Fruit fly (Drosophila melanogaster) whole organism, embryonic: ENCODE data around the gene inc.

Experiments
- Adf1 ChIP-seq: fragments of 200-800 bp; sonication (Bioruptor generic); IDR thresholded peaks from 2 replicates; pipeline ENCODE4 v1.3.6; 2022; ENCODE audit warnings: missing biosample characterization, missing genetic modification characterization
- Antp ChIP-seq: fragments of 200-800 bp; sonication (Bioruptor generic); optimal IDR thresholded peaks from 3 replicates; lab custom pipeline; 2016; ENCODE audit warnings: missing biosample characterization, missing genetic modification characterization
- B-H2 ChIP-seq: fragments of 200-800 bp; sonication (Bioruptor generic); optimal IDR thresholded peaks from 2 replicates; lab custom pipeline; 2018; ENCODE audit warnings: missing biosample characterization, mild to moderate bottlenecking, missing genetic modification characterization
- CG10209 ChIP-seq: fragments of 200-800 bp; sonication (Bioruptor generic); optimal IDR thresholded peaks from 3 replicates; lab custom pipeline; 2017; ENCODE audit warnings: missing biosample characterization, mild to moderate bottlenecking, missing genetic modification characterization, missing genetic modification reagents
- CG11247 ChIP-seq: fragments of 200-800 bp; sonication (Bioruptor generic); IDR thresholded peaks from 2 replicates; pipeline ENCODE4 v1.3.6; 2022; ENCODE audit warnings: missing biosample characterization, missing genetic modification characterization
- CG11398 ChIP-seq: fragments of 200-800 bp; sonication (Bioruptor generic); optimal IDR thresholded peaks from 2 replicates; lab custom pipeline; 2016; ENCODE audit warnings: missing biosample characterization, missing genetic modification characterization
- CG14014 ChIP-seq: fragments of 200-800 bp; sonication (Bioruptor generic); IDR thresholded peaks from 2 replicates; pipeline ENCODE4 v1.3.6; 2022; ENCODE audit warnings: missing biosample characterization, missing genetic modification characterization
- CG17361 ChIP-seq: fragments of 200-800 bp; sonication (Bioruptor generic); IDR thresholded peaks from 3 replicates; pipeline ENCODE4 v1.3.6; 2022; ENCODE audit warnings: missing biosample characterization, missing genetic modification characterization
- CG17829 ChIP-seq: fragments of 200-800 bp; optimal IDR thresholded peaks from 2 replicates; lab custom pipeline; 2019; ENCODE audit warnings: missing biosample characterization, mild to moderate bottlenecking, missing genetic modification characterization, moderate library complexity
- CG18599 ChIP-seq: fragments of 200-800 bp; sonication (Bioruptor generic); optimal IDR thresholded peaks from 3 replicates; lab custom pipeline; 2017; ENCODE audit warnings: missing biosample characterization, missing genetic modification characterization, mild to moderate bottlenecking, moderate library complexity, missing genetic modification reagents
- CG18764 ChIP-seq: fragments of 200-800 bp; sonication (Bioruptor generic); optimal IDR thresholded peaks from 3 replicates; lab custom pipeline; 2016; ENCODE audit warnings: missing biosample characterization, missing genetic modification characterization
- CG30403 ChIP-seq: fragments of 200-800 bp; sonication (Bioruptor generic); optimal IDR thresholded peaks from 3 replicates; lab custom pipeline; 2016; ENCODE audit warnings: missing biosample characterization, missing genetic modification characterization
- CG32767 ChIP-seq: fragments of 200-800 bp; sonication (Bioruptor generic); IDR thresholded peaks from 2 replicates; pipeline ENCODE4 v1.3.6; 2022; ENCODE audit warnings: missing biosample characterization, missing genetic modification characterization
- CG3281 ChIP-seq: fragments of 200-800 bp; sonication (Bioruptor generic); optimal IDR thresholded peaks from 3 replicates; lab custom pipeline; 2017; ENCODE audit warnings: missing biosample characterization, mild to moderate bottlenecking, missing genetic modification characterization
- CG3995 ChIP-seq: fragments of 200-800 bp; sonication (Bioruptor generic); optimal IDR thresholded peaks from 3 replicates; lab custom pipeline; 2016; ENCODE audit warnings: missing biosample characterization, missing genetic modification characterization
- CG4617 ChIP-seq: fragments of 200-800 bp; sonication (Bioruptor generic); optimal IDR thresholded peaks from 3 replicates; lab custom pipeline; 2016; ENCODE audit warnings: missing biosample characterization, missing genetic modification characterization, borderline replicate concordance
- CG8924 ChIP-seq: fragments of 200-800 bp; optimal IDR thresholded peaks from 3 replicates; lab custom pipeline; 2019; ENCODE audit warnings: missing biosample characterization, mild to moderate bottlenecking, missing genetic modification characterization, moderate library complexity
- CG9437 ChIP-seq: fragments of 200-800 bp; sonication (Bioruptor generic); optimal IDR thresholded peaks from 2 replicates; lab custom pipeline; 2018; ENCODE audit warnings: missing biosample characterization, mild to moderate bottlenecking, missing genetic modification characterization
- Eip74EF ChIP-seq, 2 experiments: fragments of 200-800 bp in 1 of 2; fragments of >200 bp in 1 of 2; sonication (Bioruptor generic) in 1 of 2; optimal IDR thresholded peaks; 2 replicates each; lab custom pipeline; 2017 to 2019; ENCODE audit warnings: missing biosample characterization in 2 of 2, missing genetic modification characterization in 2 of 2, mild to moderate bottlenecking in 1 of 2, moderate library complexity in 1 of 2
- H15 ChIP-seq: fragments of 200-800 bp; sonication (Bioruptor generic); IDR thresholded peaks from 3 replicates; pipeline ENCODE4 v1.3.6; 2022; ENCODE audit warnings: missing biosample characterization, missing genetic modification characterization
- HLH4C ChIP-seq: fragments of 200-800 bp; sonication (Bioruptor generic); IDR thresholded peaks from 3 replicates; pipeline ENCODE4 v1.3.6; 2022; ENCODE audit warnings: missing biosample characterization, missing genetic modification characterization; ENCODE audit not compliant: partially characterized antibody
- HLHmδ ChIP-seq: fragments of 200-800 bp; sonication (Bioruptor generic); optimal IDR thresholded peaks from 2 replicates; lab custom pipeline; 2018; ENCODE audit warnings: missing biosample characterization, mild to moderate bottlenecking, missing genetic modification characterization, moderate library complexity
- Hey ChIP-seq: fragments of 200-800 bp; sonication (Bioruptor generic); optimal IDR thresholded peaks from 3 replicates; lab custom pipeline; 2018; ENCODE audit warnings: missing biosample characterization, mild to moderate bottlenecking, missing genetic modification characterization
- Hr51 ChIP-seq, 2 experiments: fragments of 200-800 bp; sonication (Bioruptor generic); optimal IDR thresholded peaks; 2 replicates in 1 of 2; 3 replicates in 1 of 2; lab custom pipeline; 2016 to 2018; ENCODE audit warnings: missing biosample characterization in 2 of 2, missing genetic modification characterization in 2 of 2, mild to moderate bottlenecking in 1 of 2, moderate library complexity in 1 of 2
- Nf-YB ChIP-seq: fragments of 200-800 bp; sonication (Bioruptor generic); optimal IDR thresholded peaks from 3 replicates; lab custom pipeline; 2019; ENCODE audit warnings: missing biosample characterization, mild to moderate bottlenecking, missing genetic modification characterization, moderate library complexity
- NfI ChIP-seq: fragments of 200-800 bp; sonication (Bioruptor generic); optimal IDR thresholded peaks from 3 replicates; lab custom pipeline; 2018; ENCODE audit warnings: missing biosample characterization, mild to moderate bottlenecking, missing genetic modification characterization, moderate library complexity
- Oli ChIP-seq: fragments of 200-800 bp; sonication (Bioruptor generic); optimal IDR thresholded peaks from 2 replicates; lab custom pipeline; 2018; ENCODE audit warnings: missing biosample characterization, mild to moderate bottlenecking, missing genetic modification characterization, moderate library complexity
- PHDP ChIP-seq: fragments of 200-800 bp; sonication (Bioruptor generic); optimal IDR thresholded peaks from 3 replicates; lab custom pipeline; 2018; ENCODE audit warnings: missing biosample characterization, mild to moderate bottlenecking, missing genetic modification characterization, moderate library complexity
- Ptx1 ChIP-seq: fragments of 200-800 bp; sonication (Bioruptor generic); IDR thresholded peaks from 2 replicates; pipeline ENCODE4 v1.3.6; 2022; ENCODE audit warnings: missing biosample characterization, missing genetic modification characterization
- Scr ChIP-seq: fragments of 200-800 bp; sonication (Bioruptor generic); IDR thresholded peaks from 2 replicates; pipeline ENCODE4 v1.3.6; 2022; ENCODE audit warnings: missing biosample characterization, missing genetic modification characterization; ENCODE audit not compliant: partially characterized antibody
- ac ChIP-seq: fragments of 200-800 bp; sonication (Bioruptor generic); optimal IDR thresholded peaks from 3 replicates; lab custom pipeline; 2017; ENCODE audit warnings: missing biosample characterization, mild to moderate bottlenecking, missing genetic modification characterization
- bigmax ChIP-seq: fragments of 200-800 bp; sonication (Bioruptor generic); optimal IDR thresholded peaks from 2 replicates; lab custom pipeline; 2018; ENCODE audit warnings: missing biosample characterization, mild to moderate bottlenecking, missing genetic modification characterization
- bsh ChIP-seq, 2 experiments: fragments of 200-800 bp; sonication (Bioruptor generic); optimal IDR thresholded peaks; 2 replicates each; lab custom pipeline; 2017 to 2018; ENCODE audit warnings: mild to moderate bottlenecking in 2 of 2, missing biosample characterization in 2 of 2, missing genetic modification characterization in 2 of 2, moderate library complexity in 1 of 2
- chm ChIP-seq: fragments of 200-800 bp; sonication (Bioruptor generic); IDR thresholded peaks from 2 replicates; pipeline ENCODE4 v1.3.6; 2022; ENCODE audit warnings: missing biosample characterization, missing genetic modification characterization
- dm ChIP-seq: fragments of 200-800 bp; sonication (Bioruptor generic); optimal IDR thresholded peaks from 3 replicates; lab custom pipeline; 2016; ENCODE audit warnings: missing biosample characterization, missing genetic modification characterization
- fd102C ChIP-seq: fragments of 200-800 bp; sonication (Bioruptor generic); optimal IDR thresholded peaks from 2 replicates; lab custom pipeline; 2018; ENCODE audit warnings: missing biosample characterization, mild to moderate bottlenecking, missing genetic modification characterization, moderate library complexity
- grau ChIP-seq: fragments of 200-800 bp; optimal IDR thresholded peaks from 3 replicates; lab custom pipeline; 2019; ENCODE audit warnings: missing biosample characterization, mild to moderate bottlenecking, missing genetic modification characterization, moderate library complexity
- hb ChIP-seq: fragments of 200-800 bp; sonication (Bioruptor generic); IDR thresholded peaks from 3 replicates; pipeline ENCODE4 v1.3.6; 2022; ENCODE audit warnings: missing biosample characterization, missing genetic modification characterization; ENCODE audit not compliant: partially characterized antibody
- kay ChIP-seq: fragments of 200-800 bp; sonication (Bioruptor generic); optimal IDR thresholded peaks from 2 replicates; lab custom pipeline; 2016; ENCODE audit warnings: missing biosample characterization, missing genetic modification characterization
- lab ChIP-seq: fragments of 200-800 bp; sonication (Bioruptor generic); optimal IDR thresholded peaks from 3 replicates; lab custom pipeline; 2017; ENCODE audit warnings: missing biosample characterization, missing genetic modification characterization, mild to moderate bottlenecking, moderate library complexity, missing genetic modification reagents
- mam ChIP-seq: fragments of 200-800 bp; sonication (Bioruptor generic); optimal IDR thresholded peaks from 3 replicates; lab custom pipeline; 2016; ENCODE audit warnings: missing biosample characterization, missing genetic modification characterization
- nom ChIP-seq: fragments of 200-800 bp; sonication (Bioruptor generic); optimal IDR thresholded peaks from 2 replicates; lab custom pipeline; 2017; ENCODE audit warnings: missing biosample characterization, missing genetic modification characterization, mild to moderate bottlenecking, moderate library complexity, missing genetic modification reagents
- prd ChIP-seq, 3 experiments: fragments of >200 bp in 2 of 3; fragments of 200-800 bp in 1 of 3; sonication (Bioruptor generic) in 1 of 3; optimal IDR thresholded peaks in 2 of 3; IDR thresholded peaks in 1 of 3; 2 replicates in 2 of 3; 3 replicates in 1 of 3; pipeline versions ENCODE4 v1.3.6 to Lab custom; 2017 to 2022; ENCODE audit warnings: missing biosample characterization in 1 of 3, missing genetic modification characterization in 1 of 3
- pum ChIP-seq: fragments of 200-800 bp; sonication (Bioruptor generic); optimal IDR thresholded peaks from 2 replicates; lab custom pipeline; 2016; ENCODE audit warnings: missing biosample characterization, missing genetic modification characterization
- schlank ChIP-seq: fragments of 200-800 bp; sonication (Bioruptor generic); optimal IDR thresholded peaks from 2 replicates; lab custom pipeline; 2018; ENCODE audit warnings: missing biosample characterization, mild to moderate bottlenecking, missing genetic modification characterization
- ssp ChIP-seq: fragments of 200-800 bp; sonication (Bioruptor generic); IDR thresholded peaks from 2 replicates; pipeline ENCODE4 v1.3.6; 2022; ENCODE audit warnings: missing biosample characterization, missing genetic modification characterization
- twi ChIP-seq: fragments of 200-800 bp; optimal IDR thresholded peaks from 2 replicates; lab custom pipeline; 2019; ENCODE audit warnings: missing biosample characterization, mild to moderate bottlenecking, missing genetic modification characterization, moderate library complexity
- tx ChIP-seq: fragments of 200-800 bp; sonication (Bioruptor generic); optimal IDR thresholded peaks from 2 replicates; lab custom pipeline; 2016; ENCODE audit warnings: missing biosample characterization, missing genetic modification characterization
- vvl ChIP-seq: fragments of 200-800 bp; sonication (Bioruptor generic); IDR thresholded peaks from 2 replicates; pipeline ENCODE4 v1.3.6; 2022; ENCODE audit warnings: missing biosample characterization, missing genetic modification characterization

inc gene

DNA sequence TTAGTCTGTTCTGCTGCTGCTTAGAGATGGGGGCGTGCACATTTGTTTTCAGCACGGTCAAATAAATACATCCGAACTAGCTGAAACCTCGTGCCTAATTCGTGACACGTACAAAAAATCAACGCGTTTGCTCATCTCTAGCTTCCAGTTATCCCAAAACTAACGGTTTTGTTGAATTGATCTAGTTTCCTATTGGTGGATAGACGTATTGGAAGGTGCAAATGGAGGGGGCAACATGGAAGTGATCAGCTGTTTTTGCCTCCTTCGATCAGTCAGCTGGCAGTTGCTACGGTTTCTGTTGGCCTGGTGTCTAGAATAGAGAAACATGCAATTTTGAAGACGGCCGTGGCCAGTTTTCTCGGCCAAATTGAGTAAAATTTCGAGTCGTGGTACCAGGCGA is 34.3 kb downstream of the inc start (continued):
- TF ChIP-seq Antp (GFP tag; lab: Kevin White, UChicago) (peak; percentile 37), twi (no peak), bsh (GFP tag; optimal IDR thresholded peaks at IDR 0.05; lab: Kevin White, UChicago) (peak in 1 of 2 experiments; percentile 25), bigmax (GFP tag; lab: Kevin White, UChicago) (no peak), CG14014 (GFP tag; lab: Robert Waterston, UW) (peak; percentile 41; the same call in 1 of the 2 replicates), CG17361 (GFP tag; lab: Robert Waterston, UW) (no peak), CG9437 (no peak), CG11398 (GFP tag; lab: Kevin White, UChicago) (no peak), pum (GFP tag; lab: Kevin White, UChicago) (no peak), grau (peak; percentile 49), CG17829 (peak; percentile 19), HLH4C (GFP tag; lab: Robert Waterston, UW) (peak; percentile 82), CG32767 (GFP tag; lab: Robert Waterston, UW) (no peak), nom (no peak), CG8924 (tag; lab: Kevin White, UChicago) (peak; percentile 27), CG30403 (GFP tag; lab: Kevin White, UChicago) (peak; percentile 56), CG18599 (GFP tag; lab: Kevin White, UChicago) (peak; percentile 32), schlank (tag; lab: Kevin White, UChicago) (no peak), ac (GFP tag; lab: Kevin White, UChicago) (no peak), prd (optimal IDR thresholded peaks at IDR 0.05; lab: Kevin White, UChicago) (no peak), prd (GFP tag; IDR thresholded peaks at IDR 0.05; lab: Robert Waterston, UW) (peak; percentile 45; the same call in 1 of the 3 replicates), NfI (peak; percentile 14), Ptx1 (GFP tag; lab: Robert Waterston, UW) (peak; percentile 51; the same call in 1 of the 2 replicates), Scr (GFP tag; lab: Robert Waterston, UW) (peak; percentile 93), HLHmδ (GFP tag; lab: Kevin White, UChicago) (no peak), CG3281 (peak; percentile 4), PHDP (tag; lab: Kevin White, UChicago) (peak; percentile 24), CG18764 (no peak), Hey (tag; lab: Kevin White, UChicago) (no peak), Oli (tag; lab: Kevin White, UChicago) (no peak), chm (GFP tag; lab: Robert Waterston, UW) (peak; percentile 57; the same call in 1 of the 2 replicates), dm (GFP tag; lab: Kevin White, UChicago) (peak; percentile 7), hb (peak; percentile 84), CG4617 (GFP tag; lab: Kevin White, UChicago) (no peak), Nf-YB (GFP tag; lab: Kevin White, UChicago) (peak; percentile 97), CG11247 (GFP tag; lab: Robert Waterston, UW) (peak; percentile 55), Eip74EF (GFP tag; optimal IDR thresholded peaks at IDR 0.05; lab: Kevin White, UChicago) (peak in 1 of 2 experiments; percentile 50), ssp (GFP tag; lab: Robert Waterston, UW) (no peak), mam (GFP tag; lab: Kevin White, UChicago) (peak; percentile 37), lab (GFP tag; lab: Kevin White, UChicago) (peak; percentile 53), vvl (peak; percentile 46; the same call in 1 of the 2 replicates), fd102C (GFP tag; lab: Kevin White, UChicago) (no peak), CG3995 (no peak), Hr51 (GFP tag; optimal IDR thresholded peaks at IDR 0.05; lab: Kevin White, UChicago) (peak; percentile 10 to 32), kay (GFP tag; lab: Kevin White, UChicago) (no peak), tx (GFP tag; lab: Kevin White, UChicago) (peak; percentile 2), B-H2 (GFP tag; lab: Kevin White, UChicago) (peak; percentile 44), H15 (GFP tag; lab: Robert Waterston, UW) (no peak), Adf1 (no peak; the same call in 1 of the 2 replicates), CG10209 (no peak)
